Worm (Caenorhabditis elegans): Measurements from ENCODE around the gene fre-1.

The fre-1 gene

ce11 chrV:20087635-20088034, at the start of gene fre-1:
fre-1 (minus strand) TSS chrV:20087735.
- TF ChIP-seq snpc-1.3 (tag; optimal IDR thresholded peaks at IDR 0.05; ENCODE audit: insufficient read depth) (no peak), F37B4.10 (GFP tag; IDR thresholded peaks at IDR 0.05) (no peak), tlf-1 (GFP tag; optimal IDR thresholded peaks at IDR 0.05) (no peak), unc-62 (GFP tag; optimal IDR thresholded peaks at IDR 0.05) (no peak), nhr-27 (tag; optimal IDR thresholded peaks at IDR 0.05) (no peak), mcd-1 (GFP tag; IDR thresholded peaks at IDR 0.05) (no peak), ama-1 (optimal IDR thresholded peaks at IDR 0.05) (no peak), ama-1 (GFP tag; optimal IDR thresholded peaks at IDR 0.05) (no peak), cebp-2 (GFP tag; IDR thresholded peaks at IDR 0.05) (no peak), B0035.1 (tag; optimal IDR thresholded peaks at IDR 0.05) (no peak), sdz-38 (tag; optimal IDR thresholded peaks at IDR 0.05) (no peak)

- TF ChIP-seq ama-1 (optimal IDR thresholded peaks at IDR 0.05) (no peak), ama-1 (GFP tag; optimal IDR thresholded peaks at IDR 0.05) (no peak), Y95B8A.8 (GFP tag; IDR thresholded peaks at IDR 0.05) (no peak), dpff-1 (tag; optimal IDR thresholded peaks at IDR 0.05) (no peak), nhr-27 (tag; optimal IDR thresholded peaks at IDR 0.05) (no peak), egrh-3 (GFP tag; IDR thresholded peaks at IDR 0.05) (no peak), F52B5.7 (tag; optimal IDR thresholded peaks at IDR 0.05) (no peak), egl-44 (GFP tag; IDR thresholded peaks at IDR 0.05) (no peak), madf-3 (GFP tag; IDR thresholded peaks at IDR 0.05) (no peak)
Observed at ce11 chrV:20135247-20135646, 47.7 kb upstream of the fre-1 start, which contains the start of gene Y113G7A.22. Y113G7A.22 (minus strand) TSS chrV:20135347.

ce11 chrV:20134797-20135196, 47.3 kb upstream of the fre-1 start:
- no peak for TF ChIP-seq zim-3 (tag; optimal IDR thresholded peaks at IDR 0.05)
- TF ChIP-seq tbx-9 (tag; optimal IDR thresholded peaks at IDR 0.05; ENCODE audit: borderline replicate concordance), result no peak
- TF ChIP-seq egrh-3 (GFP tag; IDR thresholded peaks at IDR 0.05), result peak; percentile 35; the same call in 1 of the 2 replicates
- TF ChIP-seq zfh-2 (GFP tag; conservative IDR thresholded peaks at IDR 0.05), result peak; percentile 60; the same call in 1 of the 2 replicates

ce11 chrV:20133163-20133562, 45.6 kb upstream of the fre-1 start, which contains the start of gene ssu-1:
ssu-1 (minus strand) TSS chrV:20133263.
- no peak for TF ChIP-seq D2030.7 (GFP tag; IDR thresholded peaks at IDR 0.05)
- no peak for TF ChIP-seq lir-1 (GFP tag; conservative IDR thresholded peaks at IDR 0.05)
- TF ChIP-seq atf-7 (tag; optimal IDR thresholded peaks at IDR 0.05), result no peak
- no peak for TF ChIP-seq egl-18 (GFP tag; IDR thresholded peaks at IDR 0.05)
- TF ChIP-seq sea-2 (GFP tag; IDR thresholded peaks at IDR 0.05), result no peak
- TF ChIP-seq ztf-28 (GFP tag; IDR thresholded peaks at IDR 0.05), result no peak
- no peak for TF ChIP-seq hlh-12 (tag; optimal IDR thresholded peaks at IDR 0.05)
- TF ChIP-seq ztf-25 (GFP tag; IDR thresholded peaks at IDR 0.05), result no peak
- TF ChIP-seq ZK185.1 (tag; optimal IDR thresholded peaks at IDR 0.05; ENCODE audit: poor library complexity, severe bottlenecking), result no peak
- no peak for TF ChIP-seq chd-7 (tag; optimal IDR thresholded peaks at IDR 0.05)
- TF ChIP-seq madf-3 (GFP tag; IDR thresholded peaks at IDR 0.05), result no peak
- TF ChIP-seq Y79H2A.3 (GFP tag; conservative IDR thresholded peaks at IDR 0.05), result no peak
- TF ChIP-seq Y67H2A.10 (GFP tag; conservative IDR thresholded peaks at IDR 0.05), result no peak
- TF ChIP-seq madf-6 (GFP tag; IDR thresholded peaks at IDR 0.05), result no peak
- no peak for TF ChIP-seq F57C9.4 (tag; optimal IDR thresholded peaks at IDR 0.05)
- no peak for TF ChIP-seq bed-2 (GFP tag; IDR thresholded peaks at IDR 0.05)
- TF ChIP-seq tlf-1 (GFP tag; optimal IDR thresholded peaks at IDR 0.05), result no peak

All from whole organism, young adult.